Worm (Caenorhabditis elegans): Measurements from ENCODE around the gene srt-50.
"Not testable (repeated sequence)": the region's sequence is repeated elsewhere in the genome, so short reads cannot be mapped to it uniquely, and the experiment has no call there.

ce11 chrIV:15133899-15134298 is 59.4 kb downstream of the srt-50 start, which contains the start of gene M199.8:
- not testable (repeated sequence) for TF ChIP-seq ama-1 (optimal IDR thresholded peaks at IDR 0.05); tra-4 (tag; optimal IDR thresholded peaks at IDR 0.05); flt-1 (GFP tag; IDR thresholded peaks at IDR 0.05); tbx-37 (GFP tag; conservative IDR thresholded peaks at IDR 0.05); ceh-36 (tag; optimal IDR thresholded peaks at IDR 0.05); aly-1 (tag; optimal IDR thresholded peaks at IDR 0.05); hmg-4 (GFP tag; optimal IDR thresholded peaks at IDR 0.05)
